Fruit fly (Drosophila melanogaster): ENCODE data around the gene CG9427.

CG9427 gene

DNA sequence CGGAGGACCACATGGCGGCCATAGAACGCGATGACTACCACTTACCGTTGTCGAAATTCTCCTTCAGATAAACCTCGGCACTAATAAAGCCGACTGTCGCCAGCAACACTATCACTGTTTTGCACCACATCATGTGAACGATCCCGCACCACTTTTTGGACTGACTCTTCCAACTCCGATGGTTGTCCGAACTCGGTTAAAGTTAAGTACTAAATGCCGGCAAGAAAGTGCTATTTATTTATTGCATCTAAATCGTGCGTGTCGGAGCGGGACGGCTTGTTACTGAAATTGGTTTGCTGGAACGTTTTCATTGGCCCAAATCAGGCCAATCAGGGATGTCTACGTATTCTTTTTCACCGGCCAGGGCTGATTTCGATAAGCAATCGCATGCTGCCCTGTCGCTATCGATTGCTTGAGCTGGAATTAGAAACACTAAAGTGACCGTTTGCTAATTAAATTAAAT lies 3.9 kb upstream of the CG9427 start, which contains the start of gene Calr (continued):
- no peak for TF ChIP-seq CG11696 (GFP tag; IDR thresholded peaks at IDR 0.05)
- no peak for TF ChIP-seq wdn (GFP tag; IDR thresholded peaks at IDR 0.05)
- TF ChIP-seq Trl (optimal IDR thresholded peaks at IDR 0.05) = no peak
- TF ChIP-seq Trl (GFP tag; optimal IDR thresholded peaks at IDR 0.05) = no peak
- no peak for TF ChIP-seq Dek (tag; optimal IDR thresholded peaks at IDR 0.05)
- TF ChIP-seq Eip74EF (GFP tag; optimal IDR thresholded peaks at IDR 0.05) = no peak
- TF ChIP-seq pnt (GFP tag; optimal IDR thresholded peaks at IDR 0.05) = no peak
- peak; percentile 43 for TF ChIP-seq CG31365 (tag; optimal IDR thresholded peaks at IDR 0.05)
- peak; percentile 60 for TF ChIP-seq lbe (GFP tag; optimal IDR thresholded peaks at IDR 0.05)
- TF ChIP-seq nmo (GFP tag; optimal IDR thresholded peaks at IDR 0.05) = peak; percentile 47
- peak; percentile 1 for TF ChIP-seq zf30C (GFP tag; optimal IDR thresholded peaks at IDR 0.05)
- no peak for TF ChIP-seq CG17359 (tag; optimal IDR thresholded peaks at IDR 0.05)
- no peak for TF ChIP-seq CG4617 (GFP tag; optimal IDR thresholded peaks at IDR 0.05; ENCODE audit: borderline replicate concordance)
- no peak for TF ChIP-seq CG7786 (GFP tag; optimal IDR thresholded peaks at IDR 0.05)
- no peak for TF ChIP-seq Hey (tag; optimal IDR thresholded peaks at IDR 0.05)
- peak; percentile 11 for TF ChIP-seq CG10209 (GFP tag; optimal IDR thresholded peaks at IDR 0.05)
- TF ChIP-seq Sin3A (optimal IDR thresholded peaks at IDR 0.05) = peak; percentile 11
- no peak for TF ChIP-seq Sox102F (GFP tag; optimal IDR thresholded peaks at IDR 0.05)
- peak; percentile 32 for TF ChIP-seq CG18619 (GFP tag; optimal IDR thresholded peaks at IDR 0.05)
- peak; percentile 55 for TF ChIP-seq CG13894 (tag; optimal IDR thresholded peaks at IDR 0.05)
- peak; percentile 53 for TF ChIP-seq CG2712 (tag; optimal IDR thresholded peaks at IDR 0.05)
- peak; percentile 83 for TF ChIP-seq pzg (GFP tag; optimal IDR thresholded peaks at IDR 0.05)
- TF ChIP-seq wek (GFP tag; optimal IDR thresholded peaks at IDR 0.05) = peak; percentile 63
- TF ChIP-seq bab2 (GFP tag; optimal IDR thresholded peaks at IDR 0.05) = no peak
- peak; percentile 63 for TF ChIP-seq CG7987 (GFP tag; optimal IDR thresholded peaks at IDR 0.05)
- TF ChIP-seq Hr3 (GFP tag; optimal IDR thresholded peaks at IDR 0.05) = peak; percentile 27
- TF ChIP-seq CG9437 (GFP tag; optimal IDR thresholded peaks at IDR 0.05) = no peak
- peak; percentile 39 for TF ChIP-seq CG1233 (GFP tag; optimal IDR thresholded peaks at IDR 0.05)
- no peak for TF ChIP-seq danr (GFP tag; IDR thresholded peaks at IDR 0.05)
- TF ChIP-seq nerfin-1 (tag; optimal IDR thresholded peaks at IDR 0.05) = peak; percentile 59
- TF ChIP-seq mirr (GFP tag; optimal IDR thresholded peaks at IDR 0.05) = peak; percentile 77
- no peak for TF ChIP-seq CG5180 (GFP tag; optimal IDR thresholded peaks at IDR 0.05)
- no peak for TF ChIP-seq dan (GFP tag; IDR thresholded peaks at IDR 0.05)
- TF ChIP-seq NFAT (GFP tag; IDR thresholded peaks at IDR 0.05) = no peak
- peak; percentile 32; the same call in 1 of the 2 replicates for TF ChIP-seq CG6272 (GFP tag; IDR thresholded peaks at IDR 0.05)
- peak; percentile 66 for TF ChIP-seq Dip3 (GFP tag; optimal IDR thresholded peaks at IDR 0.05)
- no peak for TF ChIP-seq CG4854 (GFP tag; optimal IDR thresholded peaks at IDR 0.05)
- TF ChIP-seq CG4328 (GFP tag; optimal IDR thresholded peaks at IDR 0.05) = peak; percentile 31
- TF ChIP-seq pfk (GFP tag; optimal IDR thresholded peaks at IDR 0.05) = peak; percentile 64
- no peak for TF ChIP-seq crc (GFP tag; optimal IDR thresholded peaks at IDR 0.05)
- no peak for TF ChIP-seq CG5245 (GFP tag; optimal IDR thresholded peaks at IDR 0.05)
- no peak for TF ChIP-seq zfh2 (GFP tag; optimal IDR thresholded peaks at IDR 0.05)
- TF ChIP-seq CG4424 (GFP tag; optimal IDR thresholded peaks at IDR 0.05) = peak; percentile 4
- TF ChIP-seq sd (tag; optimal IDR thresholded peaks at IDR 0.05) = peak; percentile 64
- no peak for TF ChIP-seq fd102C (GFP tag; optimal IDR thresholded peaks at IDR 0.05)
- peak; percentile 9 for TF ChIP-seq CG18011 (GFP tag; optimal IDR thresholded peaks at IDR 0.05)
- peak; percentile 5 for TF ChIP-seq CG10979 (tag; optimal IDR thresholded peaks at IDR 0.05)
- no peak for TF ChIP-seq nerfin-2 (GFP tag; IDR thresholded peaks at IDR 0.05; ENCODE audit: partially characterized antibody)
- TF ChIP-seq unc-4 (GFP tag; IDR thresholded peaks at IDR 0.05; ENCODE audit: partially characterized antibody) = no peak
- TF ChIP-seq CG14965 (GFP tag; optimal IDR thresholded peaks at IDR 0.05; ENCODE audit: borderline replicate concordance) = no peak
- no peak for TF ChIP-seq CG4730 (GFP tag; IDR thresholded peaks at IDR 0.05)

Measured in whole organism, embryonic.